Worm (Caenorhabditis elegans): ENCODE data around the gene C49F8.3.

Gene C49F8.3

DNA sequence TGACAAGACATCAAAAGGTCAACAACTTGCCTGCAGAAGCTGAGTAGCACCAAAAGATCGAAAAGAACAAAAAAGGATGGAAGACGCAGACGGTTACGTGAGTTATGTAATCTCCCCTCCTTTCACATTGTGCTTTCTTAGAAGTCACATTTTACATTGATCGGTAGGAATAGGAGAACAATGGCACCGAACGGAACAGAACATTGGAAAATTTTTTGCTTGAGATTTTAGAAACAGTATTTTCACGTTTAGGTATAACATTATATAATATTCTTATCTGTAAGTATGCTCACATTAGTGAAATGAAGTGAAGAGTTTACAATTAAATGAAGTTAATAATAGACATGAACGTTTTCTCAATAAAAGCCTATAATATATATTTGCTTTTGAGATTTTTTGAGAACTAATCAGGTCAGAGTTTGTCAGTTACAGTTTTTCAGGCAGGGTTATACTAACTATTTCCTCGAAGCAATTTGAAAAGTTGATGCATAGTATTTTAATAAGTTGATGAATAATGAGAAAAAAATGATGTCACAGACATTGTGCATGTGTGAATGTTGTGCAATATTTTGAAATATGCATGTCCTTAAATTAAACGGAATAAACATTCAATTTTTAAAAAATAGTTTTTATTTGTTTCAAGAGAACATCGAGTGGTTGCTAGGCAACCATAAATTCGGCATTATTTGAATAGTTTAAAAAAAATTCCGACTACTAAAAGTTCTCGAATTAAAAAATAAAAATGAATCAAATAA lies 6.2 kb downstream of the C49F8.3 start:
- TF ChIP-seq ceh-18 (tag; optimal IDR thresholded peaks at IDR 0.05) (no peak), ceh-48 (tag; optimal IDR thresholded peaks at IDR 0.05) (no peak), fkh-10 (GFP tag; optimal IDR thresholded peaks at IDR 0.05) (no peak), unc-3 (GFP tag; conservative IDR thresholded peaks at IDR 0.05) (no peak), unc-3 (tag; optimal IDR thresholded peaks at IDR 0.05) (no peak), ref-2 (tag; optimal IDR thresholded peaks at IDR 0.05) (no peak), eyg-1 (tag; optimal IDR thresholded peaks at IDR 0.05) (no peak), ceh-9 (tag; optimal IDR thresholded peaks at IDR 0.05) (no peak), ceh-22 (tag; optimal IDR thresholded peaks at IDR 0.05) (no peak), dve-1 (tag; optimal IDR thresholded peaks at IDR 0.05) (no peak), lin-11 (tag; optimal IDR thresholded peaks at IDR 0.05) (no peak), che-1 (tag; optimal IDR thresholded peaks at IDR 0.05) (no peak), ceh-19 (GFP tag; optimal IDR thresholded peaks at IDR 0.05) (no peak), tbx-7 (tag; optimal IDR thresholded peaks at IDR 0.05) (no peak), pha-2 (tag; optimal IDR thresholded peaks at IDR 0.05) (no peak), tbx-2 (tag; optimal IDR thresholded peaks at IDR 0.05) (no peak)

ce11 chrX:13379072-13379471 lies 8.3 kb downstream of the C49F8.3 start:
- TF ChIP-seq pat-9 (tag; optimal IDR thresholded peaks at IDR 0.05) (no peak), pag-3 (tag; optimal IDR thresholded peaks at IDR 0.05; ENCODE audit: borderline replicate concordance) (no peak)

DNA sequence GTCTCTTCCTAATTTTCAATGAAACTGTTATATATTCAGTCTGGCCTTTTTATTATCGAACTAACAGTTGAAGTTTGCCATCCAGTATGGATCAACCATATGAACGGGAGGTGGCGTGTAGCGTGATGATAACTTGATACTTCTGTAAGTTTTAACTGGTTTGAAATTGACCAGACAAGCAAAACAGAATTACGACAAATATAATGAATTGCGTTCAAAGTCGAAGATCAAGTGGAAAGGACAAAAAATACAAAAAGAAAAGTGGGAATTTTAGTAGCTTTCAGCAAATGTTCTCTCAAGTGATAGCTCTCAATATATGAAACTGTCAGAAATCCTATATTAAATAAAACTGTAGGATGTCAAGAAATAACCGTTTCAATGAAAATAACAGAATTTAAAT lies 10.5 kb downstream of the C49F8.3 start, which contains the start of the genes C49F8.14 and gem-1:
Gene C49F8.14, minus strand, starts transcription at position 99 of the 400 bp plus-strand sequence.
Gene gem-1, minus strand, starts transcription at position 142 of the 400 bp plus-strand sequence.
- TF ChIP-seq pag-3 (tag; optimal IDR thresholded peaks at IDR 0.05; ENCODE audit: borderline replicate concordance) (no peak), ceh-30 (tag; optimal IDR thresholded peaks at IDR 0.05) (no peak), ceh-9 (tag; optimal IDR thresholded peaks at IDR 0.05) (no peak), ceh-22 (tag; optimal IDR thresholded peaks at IDR 0.05) (no peak), ceh-48 (tag; optimal IDR thresholded peaks at IDR 0.05) (no peak), ztf-16 (tag; optimal IDR thresholded peaks at IDR 0.05) (no peak), ref-2 (tag; optimal IDR thresholded peaks at IDR 0.05) (no peak), hlh-13 (GFP tag; optimal IDR thresholded peaks at IDR 0.05) (no peak), F13H6.1 (tag; optimal IDR thresholded peaks at IDR 0.05) (no peak), pha-4 (tag; optimal IDR thresholded peaks at IDR 0.05) (no peak), ets-4 (tag; optimal IDR thresholded peaks at IDR 0.05) (no peak), zip-5 (tag; optimal IDR thresholded peaks at IDR 0.05) (no peak), odd-2 (tag; optimal IDR thresholded peaks at IDR 0.05) (no peak), unc-42 (tag; optimal IDR thresholded peaks at IDR 0.05) (no peak), K02D7.2 (tag; optimal IDR thresholded peaks at IDR 0.05) (no peak), fkh-6 (tag; optimal IDR thresholded peaks at IDR 0.05) (no peak), nhr-232 (tag; optimal IDR thresholded peaks at IDR 0.05) (no peak), sdc-2 (tag; optimal IDR thresholded peaks at IDR 0.05) (no peak), C08G9.2 (tag; optimal IDR thresholded peaks at IDR 0.05) (no peak), rnt-1 (tag; optimal IDR thresholded peaks at IDR 0.05) (no peak)

DNA sequence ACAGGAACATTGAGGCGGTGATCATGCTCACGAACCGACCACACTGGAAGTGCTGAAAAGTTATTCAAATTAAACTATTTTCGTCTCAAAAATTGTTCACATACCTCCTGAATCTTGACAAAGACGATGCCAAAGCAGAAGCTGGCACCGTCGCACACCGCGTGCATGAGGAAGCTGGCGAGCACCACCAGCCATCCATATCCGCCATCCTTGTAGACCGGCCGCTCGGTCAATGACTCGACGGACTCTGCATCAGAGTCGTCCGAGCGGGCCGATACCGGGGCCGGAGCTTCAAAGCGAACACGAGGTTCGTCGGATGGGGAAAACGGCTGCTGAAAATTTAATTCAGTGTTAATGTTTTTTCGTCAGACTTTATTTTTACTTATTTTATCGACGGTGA lies 11.2 kb downstream of the C49F8.3 start:
- TF ChIP-seq elt-4 (tag; optimal IDR thresholded peaks at IDR 0.05) (no peak), nfya-1 (tag; optimal IDR thresholded peaks at IDR 0.05) (no peak), unc-42 (tag; optimal IDR thresholded peaks at IDR 0.05) (no peak), pha-4 (tag; optimal IDR thresholded peaks at IDR 0.05) (no peak), ceh-22 (tag; optimal IDR thresholded peaks at IDR 0.05) (no peak), lim-6 (tag; optimal IDR thresholded peaks at IDR 0.05) (no peak), tbx-7 (tag; optimal IDR thresholded peaks at IDR 0.05) (no peak)
